Fruit fly (Drosophila melanogaster) whole organism, embryonic: ENCODE data around the gene CG4230.
A peak's percentile ranks its signal among the peaks of the same experiment; 100 is the strongest.

Experiments used
- Awh ChIP-seq: fragments of 200-800 bp; sonication (Bioruptor generic); IDR thresholded peaks from 2 replicates; pipeline ENCODE4, ENCODE4 v1.3.6; 2022; ENCODE audit warnings: missing biosample characterization, missing genetic modification characterization
- BtbVII ChIP-seq: fragments of 200-800 bp; sonication (Bioruptor generic); optimal IDR thresholded peaks from 3 replicates; lab custom pipeline; 2017; ENCODE audit warnings: missing biosample characterization, mild to moderate bottlenecking, missing genetic modification characterization
- CG10543 ChIP-seq: fragments of 200-800 bp; sonication (Bioruptor generic); optimal IDR thresholded peaks from 3 replicates; lab custom pipeline; 2017; ENCODE audit warnings: missing biosample characterization, mild to moderate bottlenecking, missing genetic modification characterization, moderate library complexity
- CG11504 ChIP-seq: fragments of 200-800 bp; sonication (Bioruptor generic); optimal IDR thresholded peaks from 3 replicates; lab custom pipeline; 2019; ENCODE audit warnings: missing biosample characterization, mild to moderate bottlenecking, missing genetic modification characterization, moderate library complexity
- CG12071 ChIP-seq: fragments of 200-800 bp; sonication (Bioruptor generic); optimal IDR thresholded peaks from 3 replicates; lab custom pipeline; 2018; ENCODE audit warnings: missing biosample characterization, mild to moderate bottlenecking, missing genetic modification characterization
- CG12299 ChIP-seq: fragments of 200-800 bp; sonication (Bioruptor generic); optimal IDR thresholded peaks from 2 replicates; lab custom pipeline; 2018; ENCODE audit warnings: missing biosample characterization, mild to moderate bottlenecking, missing genetic modification characterization
- CG13296 ChIP-seq: fragments of 200-800 bp; sonication (Bioruptor generic); optimal IDR thresholded peaks from 3 replicates; lab custom pipeline; 2018; ENCODE audit warnings: missing biosample characterization, mild to moderate bottlenecking, missing genetic modification characterization
- CG13894 ChIP-seq: fragments of 200-800 bp; sonication (Bioruptor generic); optimal IDR thresholded peaks from 3 replicates; lab custom pipeline; 2018; ENCODE audit warnings: missing biosample characterization, mild to moderate bottlenecking, missing genetic modification characterization, moderate library complexity
- CG14441 ChIP-seq: fragments of 200-800 bp; sonication (Bioruptor generic); IDR thresholded peaks from 2 replicates; pipeline ENCODE4 v1.3.6; 2022; ENCODE audit warnings: missing biosample characterization, missing genetic modification characterization
- CG17568 ChIP-seq: fragments of 200-800 bp; sonication (Bioruptor generic); optimal IDR thresholded peaks from 2 replicates; lab custom pipeline; 2018; ENCODE audit warnings: missing biosample characterization, mild to moderate bottlenecking, missing genetic modification characterization, moderate library complexity
- CG17912 ChIP-seq: fragments of 200-800 bp; sonication (Bioruptor generic); optimal IDR thresholded peaks from 2 replicates; lab custom pipeline; 2018; ENCODE audit warnings: missing biosample characterization, mild to moderate bottlenecking, missing genetic modification characterization
- CG1792 ChIP-seq: fragments of 200-800 bp; sonication (Bioruptor generic); optimal IDR thresholded peaks from 2 replicates; lab custom pipeline; 2016; ENCODE audit warnings: missing biosample characterization, missing genetic modification characterization
- CG2678 ChIP-seq: fragments of 200-800 bp; sonication (Bioruptor generic); optimal IDR thresholded peaks from 3 replicates; lab custom pipeline; 2019; ENCODE audit warnings: missing biosample characterization, mild to moderate bottlenecking, missing genetic modification characterization, moderate library complexity
- CG32532 ChIP-seq: fragments of 200-800 bp; sonication (Bioruptor generic); IDR thresholded peaks from 2 replicates; pipeline ENCODE4 v1.3.6; 2022; ENCODE audit warnings: missing biosample characterization, missing genetic modification characterization
- CG32767 ChIP-seq: fragments of 200-800 bp; sonication (Bioruptor generic); IDR thresholded peaks from 2 replicates; pipeline ENCODE4 v1.3.6; 2022; ENCODE audit warnings: missing biosample characterization, missing genetic modification characterization
- CG3281 ChIP-seq: fragments of 200-800 bp; sonication (Bioruptor generic); optimal IDR thresholded peaks from 3 replicates; lab custom pipeline; 2017; ENCODE audit warnings: missing biosample characterization, mild to moderate bottlenecking, missing genetic modification characterization
- CG33557 ChIP-seq: fragments of 200-800 bp; sonication (Bioruptor generic); optimal IDR thresholded peaks from 2 replicates; lab custom pipeline; 2019; ENCODE audit warnings: missing biosample characterization, mild to moderate bottlenecking, missing genetic modification characterization, moderate library complexity
- CG4328 ChIP-seq: fragments of 200-800 bp; sonication (Bioruptor generic); optimal IDR thresholded peaks from 3 replicates; lab custom pipeline; 2017; ENCODE audit warnings: missing biosample characterization, missing genetic modification reagents, missing genetic modification characterization
- CG4617 ChIP-seq: fragments of 200-800 bp; sonication (Bioruptor generic); optimal IDR thresholded peaks from 3 replicates; lab custom pipeline; 2016; ENCODE audit warnings: missing biosample characterization, missing genetic modification characterization, borderline replicate concordance
- CG5180 ChIP-seq: fragments of 200-800 bp; sonication (Bioruptor generic); optimal IDR thresholded peaks from 3 replicates; lab custom pipeline; 2017; ENCODE audit warnings: missing biosample characterization, missing genetic modification characterization, mild to moderate bottlenecking, moderate library complexity, missing genetic modification reagents
- CG6683 ChIP-seq: fragments of 200-800 bp; sonication (Bioruptor generic); optimal IDR thresholded peaks from 2 replicates; lab custom pipeline; 2017; ENCODE audit warnings: missing biosample characterization, mild to moderate bottlenecking, missing genetic modification characterization, missing genetic modification reagents
- CG6765 ChIP-seq: fragments of 200-800 bp; sonication (Bioruptor generic); optimal IDR thresholded peaks from 3 replicates; lab custom pipeline; 2017; ENCODE audit warnings: missing biosample characterization, mild to moderate bottlenecking, missing genetic modification characterization
- CG7839 ChIP-seq: fragments of 200-800 bp; sonication (Bioruptor generic); optimal IDR thresholded peaks from 3 replicates; lab custom pipeline; 2018; ENCODE audit warnings: missing biosample characterization, mild to moderate bottlenecking, missing genetic modification characterization, moderate library complexity
- CG8359 ChIP-seq: fragments of 200-800 bp; sonication (Bioruptor generic); optimal IDR thresholded peaks from 2 replicates; lab custom pipeline; 2017; ENCODE audit warnings: missing biosample characterization, mild to moderate bottlenecking, missing genetic modification characterization, borderline replicate concordance
- CG9932 ChIP-seq: fragments of 200-800 bp; sonication (Bioruptor generic); IDR thresholded peaks from 2 replicates; pipeline ENCODE4 v1.3.6; 2022; ENCODE audit warnings: missing biosample characterization, missing genetic modification characterization
- CTCF ChIP-seq: fragments of 200-800 bp; sonication (Bioruptor generic); optimal IDR thresholded peaks from 2 replicates; lab custom pipeline; 2017; ENCODE audit warnings: missing biosample characterization, mild to moderate bottlenecking, missing genetic modification characterization, moderate library complexity
- CrebB ChIP-seq: fragments of 200-800 bp; sonication (Bioruptor generic); optimal IDR thresholded peaks from 3 replicates; lab custom pipeline; 2018; ENCODE audit warnings: missing biosample characterization, mild to moderate bottlenecking, missing genetic modification characterization
- Dfd ChIP-seq, 2 experiments: fragments of >200 bp; optimal IDR thresholded peaks; 2 replicates each; lab custom pipeline; 2017; ENCODE audit warnings: missing biosample characterization in 2 of 2, missing genetic modification characterization in 2 of 2
- Ets97D ChIP-seq: fragments of 200-800 bp; sonication (Bioruptor generic); optimal IDR thresholded peaks from 3 replicates; lab custom pipeline; 2016; ENCODE audit warnings: missing biosample characterization, missing genetic modification characterization
- Fer1 ChIP-seq: fragments of 200-800 bp; sonication (Bioruptor generic); optimal IDR thresholded peaks from 2 replicates; lab custom pipeline; 2017; ENCODE audit warnings: missing biosample characterization, mild to moderate bottlenecking, missing genetic modification characterization
- Fer3 ChIP-seq: fragments of 200-800 bp; sonication (Bioruptor generic); optimal IDR thresholded peaks from 2 replicates; lab custom pipeline; 2018; ENCODE audit warnings: missing biosample characterization, mild to moderate bottlenecking, missing genetic modification characterization, moderate library complexity
- Scr ChIP-seq: fragments of 200-800 bp; sonication (Bioruptor generic); IDR thresholded peaks from 2 replicates; pipeline ENCODE4 v1.3.6; 2022; ENCODE audit warnings: missing biosample characterization, missing genetic modification characterization; ENCODE audit not compliant: partially characterized antibody
- Sry-δ ChIP-seq: fragments of 200-800 bp; sonication (Bioruptor generic); optimal IDR thresholded peaks from 2 replicates; lab custom pipeline; 2016; ENCODE audit warnings: missing biosample characterization, missing genetic modification characterization
- Tbp ChIP-seq: fragments of >200 bp; optimal IDR thresholded peaks from 2 replicates; lab custom pipeline; 2018; ENCODE audit warnings: missing biosample characterization, missing genetic modification characterization
- Trl ChIP-seq, 3 experiments: fragments of >200 bp in 2 of 3; fragments of 200-800 bp in 1 of 3; sonication (Bioruptor generic) in 1 of 3; optimal IDR thresholded peaks; 2 replicates in 1 of 3; 3 replicates in 2 of 3; lab custom pipeline; 2016 to 2017; ENCODE audit warnings: missing biosample characterization in 1 of 3, missing genetic modification characterization in 1 of 3
- al ChIP-seq: fragments of 200-800 bp; sonication (Bioruptor generic); IDR thresholded peaks from 2 replicates; pipeline ENCODE4 v1.3.6; 2022; ENCODE audit warnings: missing biosample characterization, missing genetic modification characterization
- ase ChIP-seq: fragments of 200-800 bp; sonication (Bioruptor generic); IDR thresholded peaks from 3 replicates; pipeline ENCODE4 v1.3.6; 2022; ENCODE audit warnings: missing biosample characterization, missing genetic modification characterization
- caup ChIP-seq: fragments of 200-800 bp; sonication (Bioruptor generic); optimal IDR thresholded peaks from 3 replicates; lab custom pipeline; 2017; ENCODE audit warnings: missing biosample characterization, mild to moderate bottlenecking, missing genetic modification characterization, moderate library complexity; ENCODE audit not compliant: severe bottlenecking
- gce ChIP-seq: fragments of 200-800 bp; sonication (Bioruptor generic); IDR thresholded peaks from 3 replicates; pipeline ENCODE4 v1.3.6; 2022; ENCODE audit warnings: missing biosample characterization, missing genetic modification characterization
- luna ChIP-seq: fragments of 200-800 bp; sonication (Bioruptor generic); optimal IDR thresholded peaks from 2 replicates; lab custom pipeline; 2016; ENCODE audit warnings: missing biosample characterization, missing genetic modification characterization
- nom ChIP-seq: fragments of 200-800 bp; sonication (Bioruptor generic); optimal IDR thresholded peaks from 2 replicates; lab custom pipeline; 2017; ENCODE audit warnings: missing biosample characterization, missing genetic modification characterization, mild to moderate bottlenecking, moderate library complexity, missing genetic modification reagents
- onecut ChIP-seq: fragments of 200-800 bp; sonication (Bioruptor generic); IDR thresholded peaks from 2 replicates; pipeline ENCODE4 v1.3.6; 2022; ENCODE audit warnings: missing biosample characterization, missing genetic modification characterization
- pfk ChIP-seq: fragments of 200-800 bp; sonication (Bioruptor generic); optimal IDR thresholded peaks from 2 replicates; lab custom pipeline; 2018; ENCODE audit warnings: missing biosample characterization, mild to moderate bottlenecking, missing genetic modification characterization, moderate library complexity
- pnt ChIP-seq: fragments of 200-800 bp; sonication (Bioruptor generic); optimal IDR thresholded peaks from 3 replicates; lab custom pipeline; 2016; ENCODE audit warnings: missing biosample characterization, missing genetic modification characterization
- pum ChIP-seq: fragments of 200-800 bp; sonication (Bioruptor generic); optimal IDR thresholded peaks from 2 replicates; lab custom pipeline; 2016; ENCODE audit warnings: missing biosample characterization, missing genetic modification characterization
- schlank ChIP-seq: fragments of 200-800 bp; sonication (Bioruptor generic); optimal IDR thresholded peaks from 2 replicates; lab custom pipeline; 2018; ENCODE audit warnings: missing biosample characterization, mild to moderate bottlenecking, missing genetic modification characterization
- sens-2 ChIP-seq: fragments of 200-800 bp; sonication (Bioruptor generic); IDR thresholded peaks from 2 replicates; pipeline ENCODE4 v1.3.6; 2022; ENCODE audit warnings: missing biosample characterization, missing genetic modification characterization
- unpg ChIP-seq: fragments of 200-800 bp; sonication (Bioruptor generic); optimal IDR thresholded peaks from 3 replicates; lab custom pipeline; 2018; ENCODE audit warnings: missing biosample characterization, mild to moderate bottlenecking, missing genetic modification characterization, moderate library complexity
- wek ChIP-seq: fragments of 200-800 bp; sonication (Bioruptor generic); optimal IDR thresholded peaks from 3 replicates; lab custom pipeline; 2018; ENCODE audit warnings: missing biosample characterization, mild to moderate bottlenecking, missing genetic modification characterization, moderate library complexity
- zen ChIP-seq: fragments of 200-800 bp; sonication (Bioruptor generic); optimal IDR thresholded peaks from 3 replicates; lab custom pipeline; 2018; ENCODE audit warnings: missing biosample characterization, mild to moderate bottlenecking, missing genetic modification characterization, moderate library complexity

CG4230 gene

dm6 chr2L:5096761-5097160, 734 bp downstream of the CG4230 start (continued):
- TF ChIP-seq CG8359 (GFP tag; lab: Kevin White, UChicago) (peak; percentile 53), Sry-δ (GFP tag; lab: Kevin White, UChicago) (no peak), Trl (optimal IDR thresholded peaks at IDR 0.05; lab: Kevin White, UChicago) (peak; percentile 33 to 34), Trl (GFP tag; optimal IDR thresholded peaks at IDR 0.05; lab: Kevin White, UChicago) (peak; percentile 23), CG32532 (peak; percentile 23; the same call in 1 of the 2 replicates), BtbVII (GFP tag; lab: Kevin White, UChicago) (peak; percentile 58), CG32767 (peak; percentile 89), sens-2 (GFP tag; lab: Robert Waterston, UW) (no peak), CG14441 (no peak), CG6765 (GFP tag; lab: Kevin White, UChicago) (peak; percentile 85), CG17912 (peak; percentile 2), CG3281 (peak; percentile 69), Fer3 (tag; lab: Kevin White, UChicago) (peak; percentile 15), CG7839 (tag; lab: Kevin White, UChicago) (no peak), CG13296 (GFP tag; lab: Kevin White, UChicago) (peak; percentile 78), Fer1 (GFP tag; lab: Kevin White, UChicago) (peak; percentile 86), ase (GFP tag; lab: Robert Waterston, UW) (no peak), CG9932 (no peak), Scr (no peak), pum (GFP tag; lab: Kevin White, UChicago) (no peak), nom (peak; percentile 55), pfk (peak; percentile 73), Ets97D (GFP tag; lab: Kevin White, UChicago) (peak; percentile 92), wek (GFP tag; lab: Kevin White, UChicago) (peak; percentile 58), CG33557 (GFP tag; lab: Kevin White, UChicago) (no peak), zen (tag; lab: Kevin White, UChicago) (no peak), onecut (peak; percentile 98), pnt (GFP tag; lab: Kevin White, UChicago) (no peak), CG5180 (GFP tag; lab: Kevin White, UChicago) (peak; percentile 45), CG4617 (no peak), gce (GFP tag; lab: Robert Waterston, UW) (no peak), CG2678 (tag; lab: Kevin White, UChicago) (peak; percentile 24), CG11504 (tag; lab: Kevin White, UChicago) (peak; percentile 12), unpg (peak; percentile 24), luna (GFP tag; lab: Kevin White, UChicago) (no peak), CG4328 (GFP tag; lab: Kevin White, UChicago) (peak; percentile 70), CG12299 (tag; lab: Kevin White, UChicago) (peak; percentile 7), Tbp (GFP tag; lab: Kevin White, UChicago) (no peak), CrebB (tag; lab: Kevin White, UChicago) (peak; percentile 33), CG1792 (GFP tag; lab: Kevin White, UChicago) (no peak), al (no peak), CTCF (GFP tag; lab: Kevin White, UChicago) (no peak), Awh (GFP tag; lab: Robert Waterston, UW) (peak; percentile 23; the same call in 1 of the 2 replicates), CG12071 (GFP tag; lab: Kevin White, UChicago) (peak; percentile 86), Dfd (GFP tag; optimal IDR thresholded peaks at IDR 0.05; lab: Kevin White, UChicago) (no peak), CG10543 (peak; percentile 56), caup (GFP tag; lab: Kevin White, UChicago) (peak; percentile 72), CG17568 (peak; percentile 24), CG13894 (tag; lab: Kevin White, UChicago) (peak; percentile 61), schlank (tag; lab: Kevin White, UChicago) (peak; percentile 65), CG6683 (GFP tag; lab: Kevin White, UChicago) (peak; percentile 27)
